Fruit fly (Drosophila melanogaster) whole organism, wandering third instar larva: ENCODE results near the gene meigo.

ENCODE experiments used
- Abd-B ChIP-seq: fragments of >200 bp; optimal IDR thresholded peaks from 2 replicates; lab custom pipeline; 2017; ENCODE audit warnings: missing biosample characterization, missing genetic modification characterization
- CG32264 ChIP-seq: fragments of 200-800 bp; sonication (Bioruptor generic); optimal IDR thresholded peaks from 2 replicates; lab custom pipeline; 2016; ENCODE audit warnings: missing biosample characterization, missing genetic modification characterization
- CG9705 ChIP-seq: fragments of 200-800 bp; sonication (Bioruptor generic); optimal IDR thresholded peaks from 2 replicates; lab custom pipeline; 2018; ENCODE audit warnings: missing biosample characterization, mild to moderate bottlenecking, missing genetic modification characterization
- CrebA ChIP-seq: fragments of 200-800 bp; sonication (Bioruptor generic); optimal IDR thresholded peaks from 2 replicates; lab custom pipeline; 2016; ENCODE audit warnings: missing biosample characterization, mild to moderate bottlenecking, missing genetic modification characterization, borderline replicate concordance
- Dfd ChIP-seq: fragments of >200 bp; optimal IDR thresholded peaks from 2 replicates; lab custom pipeline; 2017; ENCODE audit warnings: missing biosample characterization, missing genetic modification characterization
- Dif ChIP-seq: fragments of 200-275, 200-300 bp; sonication (Bioruptor generic); optimal IDR thresholded peaks from 2 replicates; lab custom pipeline; 2018; ENCODE audit warnings: missing biosample characterization, missing genetic modification characterization; ENCODE audit not compliant: partially characterized antibody
- GATAd ChIP-seq: sonication (Bioruptor generic); optimal IDR thresholded peaks from 2 replicates; lab custom pipeline; 2016; ENCODE audit warnings: missing biosample characterization, missing genetic modification characterization
- HLH106 ChIP-seq: fragments of 200-800 bp; optimal IDR thresholded peaks from 3 replicates; lab custom pipeline; 2019; ENCODE audit warnings: missing biosample characterization, mild to moderate bottlenecking, missing genetic modification characterization, moderate library complexity
- Hnf4 ChIP-seq: fragments of 200-800 bp; sonication (Bioruptor generic); optimal IDR thresholded peaks from 2 replicates; lab custom pipeline; 2016; ENCODE audit warnings: missing biosample characterization, mild to moderate bottlenecking, missing genetic modification characterization
- Hr78 ChIP-seq: fragments of >200 bp; optimal IDR thresholded peaks from 2 replicates; lab custom pipeline; 2017; ENCODE audit warnings: missing biosample characterization, missing genetic modification characterization
- Hr83 ChIP-seq: fragments of 200-300 bp; sonication (Bioruptor generic); optimal IDR thresholded peaks from 2 replicates; lab custom pipeline; 2016; ENCODE audit warnings: missing biosample characterization, mild to moderate bottlenecking, missing genetic modification characterization, moderate library complexity; ENCODE audit not compliant: poor library complexity, severe bottlenecking
- Jra ChIP-seq: sonication (Bioruptor generic); optimal IDR thresholded peaks from 2 replicates; lab custom pipeline; 2016; ENCODE audit warnings: missing biosample characterization, missing genetic modification characterization
- Mio ChIP-seq: sonication (Bioruptor generic); optimal IDR thresholded peaks from 2 replicates; lab custom pipeline; 2016; ENCODE audit warnings: missing biosample characterization, missing genetic modification characterization
- Myc ChIP-seq: fragments of >200 bp; optimal IDR thresholded peaks from 2 replicates; lab custom pipeline; 2017
- N ChIP-seq: fragments of >200 bp; optimal IDR thresholded peaks from 2 replicates; lab custom pipeline; 2018; ENCODE audit warnings: missing biosample characterization, missing external identifiers, missing genetic modification characterization
- OdsH ChIP-seq: fragments of 200-800 bp; sonication (Bioruptor generic); optimal IDR thresholded peaks from 2 replicates; lab custom pipeline; 2016; ENCODE audit warnings: missing biosample characterization, mild to moderate bottlenecking, missing genetic modification characterization
- Rel ChIP-seq, 2 experiments: fragments of 200-800 bp; sonication (Bioruptor generic) in 1 of 2; optimal IDR thresholded peaks; 2 replicates in 1 of 2; 3 replicates in 1 of 2; lab custom pipeline; 2016 to 2019; ENCODE audit warnings: mild to moderate bottlenecking in 2 of 2, missing biosample characterization in 2 of 2, missing genetic modification characterization in 2 of 2, moderate library complexity in 1 of 2
- Sp1 ChIP-seq: fragments of 200-800 bp; sonication (Bioruptor generic); optimal IDR thresholded peaks from 3 replicates; lab custom pipeline; 2019; ENCODE audit warnings: missing biosample characterization, mild to moderate bottlenecking, missing genetic modification characterization, moderate library complexity
- Vsx2 ChIP-seq: fragments of 200-300, 225-300 bp; sonication (Bioruptor generic); optimal IDR thresholded peaks from 2 replicates; lab custom pipeline; 2018; ENCODE audit warnings: missing biosample characterization, missing genetic modification characterization; ENCODE audit not compliant: partially characterized antibody
- br ChIP-seq: fragments of 200-800 bp; sonication (Bioruptor generic); optimal IDR thresholded peaks from 2 replicates; lab custom pipeline; 2016; ENCODE audit warnings: missing biosample characterization, missing genetic modification characterization
- brk ChIP-seq: fragments of 200-800 bp; sonication (Bioruptor generic); optimal IDR thresholded peaks from 2 replicates; lab custom pipeline; 2016; ENCODE audit warnings: missing biosample characterization, mild to moderate bottlenecking, missing genetic modification characterization
- dl ChIP-seq, 2 experiments: fragments of 175-275, 200-275 bp in 1 of 2; fragments of 200-275 bp in 1 of 2; sonication (Bioruptor generic); optimal IDR thresholded peaks; lab custom pipeline; 2018; ENCODE audit warnings: mild to moderate bottlenecking in 2 of 2, missing biosample characterization in 2 of 2, missing genetic modification characterization in 2 of 2, moderate library complexity in 2 of 2; ENCODE audit not compliant: partially characterized antibody in 2 of 2, insufficient read depth in 1 of 2
- dmrt93B ChIP-seq: fragments of 200-800 bp; sonication (Bioruptor generic); optimal IDR thresholded peaks from 2 replicates; lab custom pipeline; 2018; ENCODE audit warnings: missing biosample characterization, mild to moderate bottlenecking, missing genetic modification characterization
- dsf ChIP-seq: sonication (Bioruptor generic); optimal IDR thresholded peaks from 2 replicates; lab custom pipeline; 2016; ENCODE audit warnings: missing biosample characterization, missing genetic modification characterization, borderline replicate concordance
- ey ChIP-seq: fragments of 200-800 bp; sonication (Bioruptor generic); optimal IDR thresholded peaks from 2 replicates; lab custom pipeline; 2016; ENCODE audit warnings: missing biosample characterization, missing genetic modification characterization
- foxo ChIP-seq, 2 experiments: fragments of 200-800 bp; sonication (Bioruptor generic); optimal IDR thresholded peaks; 2 replicates in 1 of 2; 3 replicates in 1 of 2; lab custom pipeline; 2016 to 2017; ENCODE audit warnings: missing biosample characterization in 2 of 2, missing genetic modification characterization in 2 of 2
- fru ChIP-seq: fragments of 200-800 bp; sonication (Bioruptor generic); optimal IDR thresholded peaks from 3 replicates; lab custom pipeline; 2016; ENCODE audit warnings: missing biosample characterization, mild to moderate bottlenecking, missing genetic modification characterization
- h ChIP-seq: fragments of 200-800 bp; sonication (Bioruptor generic); optimal IDR thresholded peaks from 3 replicates; lab custom pipeline; 2016; ENCODE audit warnings: missing biosample characterization, mild to moderate bottlenecking, missing genetic modification characterization
- jim ChIP-seq: fragments of 175-275, 200-325 bp; sonication (Bioruptor generic); optimal IDR thresholded peaks from 2 replicates; lab custom pipeline; 2016; ENCODE audit warnings: missing biosample characterization, mild to moderate bottlenecking, missing genetic modification characterization
- lola ChIP-seq: fragments of >200 bp; optimal IDR thresholded peaks from 2 replicates; lab custom pipeline; 2017; ENCODE audit warnings: missing biosample characterization, missing genetic modification characterization
- pan ChIP-seq: fragments of >200 bp; optimal IDR thresholded peaks from 2 replicates; lab custom pipeline; 2017
- psq ChIP-seq: fragments of 200-800 bp; sonication (Bioruptor generic); optimal IDR thresholded peaks from 3 replicates; lab custom pipeline; 2017; ENCODE audit warnings: missing biosample characterization, mild to moderate bottlenecking, missing genetic modification characterization, moderate library complexity
- rgr ChIP-seq: fragments of 200-800 bp; sonication (Bioruptor generic); optimal IDR thresholded peaks from 3 replicates; lab custom pipeline; 2016; ENCODE audit warnings: missing biosample characterization, mild to moderate bottlenecking, missing genetic modification characterization
- sage ChIP-seq: fragments of 200-800 bp; sonication (Bioruptor generic); optimal IDR thresholded peaks from 2 replicates; lab custom pipeline; 2016; ENCODE audit warnings: missing biosample characterization, mild to moderate bottlenecking, missing genetic modification characterization
- sv ChIP-seq: fragments of 200-800 bp; sonication (Bioruptor generic); optimal IDR thresholded peaks from 3 replicates; lab custom pipeline; 2016; ENCODE audit warnings: missing biosample characterization, missing genetic modification characterization
- tai ChIP-seq: sonication (Bioruptor generic); optimal IDR thresholded peaks from 2 replicates; lab custom pipeline; 2016; ENCODE audit warnings: missing biosample characterization, missing genetic modification characterization
- usp ChIP-seq: fragments of >200 bp; optimal IDR thresholded peaks from 2 replicates; lab custom pipeline; 2017; ENCODE audit warnings: missing biosample characterization, missing genetic modification characterization
- woc ChIP-seq: sonication (Bioruptor generic); optimal IDR thresholded peaks from 2 replicates; lab custom pipeline; 2016; ENCODE audit warnings: missing biosample characterization, mild to moderate bottlenecking, missing genetic modification characterization

Gene meigo

dm6 chr3R:21097631-21098117, 40.4 kb upstream of the meigo start, which contains the start of gene RhoGAP93B:
Gene RhoGAP93B, minus strand, starts transcription at chr3R:21097827.
- TF ChIP-seq woc (GFP tag; lab: Kevin White, UChicago) = peak; percentile 87
- TF ChIP-seq foxo (GFP tag; optimal IDR thresholded peaks at IDR 0.05; lab: Kevin White, UChicago) = peak; percentile 36 to 83
- TF ChIP-seq OdsH (GFP tag; lab: Kevin White, UChicago) = peak; percentile 65
- TF ChIP-seq Mio (GFP tag; lab: Kevin White, UChicago) = peak; percentile 40
- TF ChIP-seq jim (GFP tag; lab: Kevin White, UChicago) = peak; percentile 29
- TF ChIP-seq br (GFP tag; lab: Kevin White, UChicago) = peak; percentile 83
- no peak for TF ChIP-seq Hr78 (GFP tag; lab: Kevin White, UChicago)
- TF ChIP-seq psq (GFP tag; lab: Kevin White, UChicago) = peak; percentile 82
- no peak for TF ChIP-seq N
- peak; percentile 93 for TF ChIP-seq dsf (GFP tag; lab: Kevin White, UChicago)
- peak; percentile 97 for TF ChIP-seq Jra (GFP tag; lab: Kevin White, UChicago)
- no peak for TF ChIP-seq tai (GFP tag; lab: Kevin White, UChicago)
- no peak for TF ChIP-seq Dif (GFP tag; lab: Kevin White, UChicago)
- TF ChIP-seq Hr83 (GFP tag; lab: Kevin White, UChicago) = peak; percentile 53
- peak; percentile 19 for TF ChIP-seq Myc (lab: Kevin White, UChicago)
- TF ChIP-seq Vsx2 (GFP tag; lab: Kevin White, UChicago) = no peak
- peak; percentile 35 for TF ChIP-seq sv (GFP tag; lab: Kevin White, UChicago)
- peak; percentile 91 for TF ChIP-seq fru (GFP tag; lab: Kevin White, UChicago)
- TF ChIP-seq brk (GFP tag; lab: Kevin White, UChicago) = no peak
- no peak for TF ChIP-seq Dfd (GFP tag; lab: Kevin White, UChicago)
- TF ChIP-seq h = peak; percentile 82
- TF ChIP-seq dmrt93B (GFP tag; lab: Kevin White, UChicago) = no peak
- peak; percentile 80 for TF ChIP-seq Sp1 (GFP tag; lab: Kevin White, UChicago)
- no peak for TF ChIP-seq CrebA (GFP tag; lab: Kevin White, UChicago)
- no peak for TF ChIP-seq dl (GFP tag; optimal IDR thresholded peaks at IDR 0.05; lab: Kevin White, UChicago; ENCODE audit: insufficient read depth in 1 of 2, partially characterized antibody in 2 of 2)
- TF ChIP-seq Abd-B (GFP tag; lab: Kevin White, UChicago) = no peak
- peak; percentile 83 for TF ChIP-seq rgr (GFP tag; lab: Kevin White, UChicago)
- TF ChIP-seq lola (GFP tag; lab: Kevin White, UChicago) = no peak
- TF ChIP-seq HLH106 = peak; percentile 84
- no peak for TF ChIP-seq Rel (GFP tag; optimal IDR thresholded peaks at IDR 0.05; lab: Kevin White, UChicago)
- peak; percentile 68 for TF ChIP-seq Rel (tag; optimal IDR thresholded peaks at IDR 0.05; lab: Kevin White, UChicago)
- no peak for TF ChIP-seq usp (GFP tag; lab: Kevin White, UChicago)
- TF ChIP-seq CG32264 (GFP tag; lab: Kevin White, UChicago) = peak; percentile 65
- TF ChIP-seq GATAd (GFP tag; lab: Kevin White, UChicago) = no peak
- TF ChIP-seq CG9705 (GFP tag; lab: Kevin White, UChicago) = peak; percentile 84
- TF ChIP-seq ey (GFP tag; lab: Kevin White, UChicago) = peak; percentile 75
- TF ChIP-seq Hnf4 (GFP tag; lab: Kevin White, UChicago) = no peak
- TF ChIP-seq sage = no peak
- no peak for TF ChIP-seq pan (lab: Kevin White, UChicago)
- TF ChIP-seq, all 38 proteins: peak for 21

- TF ChIP-seq foxo (GFP tag; optimal IDR thresholded peaks at IDR 0.05; lab: Kevin White, UChicago) (peak in 1 of 2 experiments; percentile 62), dmrt93B (GFP tag; lab: Kevin White, UChicago) (no peak), ey (GFP tag; lab: Kevin White, UChicago) (peak; percentile 52), CrebA (GFP tag; lab: Kevin White, UChicago) (no peak), OdsH (GFP tag; lab: Kevin White, UChicago) (peak; percentile 47), HLH106 (peak; percentile 65), h (no peak), dsf (GFP tag; lab: Kevin White, UChicago) (peak; percentile 11), woc (GFP tag; lab: Kevin White, UChicago) (peak; percentile 82), CG9705 (GFP tag; lab: Kevin White, UChicago) (peak; percentile 33), dl (GFP tag; optimal IDR thresholded peaks at IDR 0.05; lab: Kevin White, UChicago; ENCODE audit: insufficient read depth in 1 of 2, partially characterized antibody in 2 of 2) (no peak), Sp1 (GFP tag; lab: Kevin White, UChicago) (peak; percentile 54), GATAd (GFP tag; lab: Kevin White, UChicago) (no peak), sv (GFP tag; lab: Kevin White, UChicago) (peak; percentile 21), rgr (GFP tag; lab: Kevin White, UChicago) (peak; percentile 54), lola (GFP tag; lab: Kevin White, UChicago) (no peak), psq (GFP tag; lab: Kevin White, UChicago) (peak; percentile 46)
Measured at dm6 chr3R:21101453-21102214, 36.4 kb upstream of the meigo start, which contains the start of the genes CG7044 and Tbc1d22. Gene CG7044, minus strand, starts transcription at chr3R:21101718. Gene Tbc1d22, plus strand, starts transcription at chr3R:21102199.
